Worm (Caenorhabditis elegans) whole organism, L4 larva: ENCODE results near the gene ckb-4.

Experiments
- mep-1 ChIP-seq: fragments of 150-350 bp; sonication (generic microtip); optimal IDR thresholded peaks from 3 replicates; lab custom pipeline; 2014; ENCODE audit warnings: missing biosample characterization, missing genetic modification characterization
- zip-11 ChIP-seq: fragments of 200-800 bp; sonication (Bioruptor generic); IDR thresholded peaks from 2 replicates; pipeline ENCODE4 v1.3.6; 2022; ENCODE audit warnings: missing genetic modification characterization, missing compliant biosample characterization

DNA sequence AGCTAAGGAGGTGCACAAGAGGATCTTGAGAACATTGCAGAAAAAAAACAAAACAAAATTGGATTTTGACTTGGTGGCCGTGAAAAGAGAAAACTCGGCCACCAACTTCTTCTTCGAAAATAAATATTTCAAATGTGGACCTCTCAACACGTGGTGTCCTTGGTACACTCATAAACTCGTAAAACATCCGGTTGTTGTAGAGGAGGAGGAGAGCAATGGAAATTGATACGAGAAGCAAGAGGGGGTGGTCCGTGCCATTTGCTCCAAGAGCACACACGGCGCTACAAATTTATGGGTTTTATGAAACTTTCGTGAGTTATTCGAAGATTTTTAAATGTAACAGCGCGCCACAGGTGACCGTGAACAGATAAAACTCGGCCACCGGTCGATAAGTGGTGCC lies 27.3 kb downstream of the ckb-4 start:
- no peak for TF ChIP-seq mep-1 (tag; lab: Kevin White, UChicago)
- TF ChIP-seq zip-11 (GFP tag; lab: Robert Waterston, UW): no peak
